Worm (Caenorhabditis elegans): ENCODE data around the gene tag-243.

DNA sequence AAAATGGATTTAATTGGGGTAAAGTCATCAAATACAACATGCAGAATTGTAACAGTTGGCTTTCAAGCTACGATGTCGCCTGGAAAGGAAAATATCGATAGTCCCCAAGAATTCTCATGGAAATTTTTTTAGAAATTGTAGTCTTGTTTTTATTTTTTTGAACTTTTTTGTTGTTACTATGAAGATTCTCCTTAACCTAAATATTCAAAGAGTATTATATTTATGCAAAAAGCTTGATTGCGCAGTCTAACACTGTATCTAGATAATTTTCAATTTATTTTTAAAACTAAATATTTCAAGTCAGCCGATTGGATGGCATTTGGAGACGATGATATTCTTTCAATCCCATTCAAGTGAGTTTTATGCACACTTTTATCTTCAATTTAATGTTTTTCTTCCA lies 17.0 kb upstream of the tag-243 start, which contains the start of gene pgap-2:
- no peak for TF ChIP-seq B0310.2 (tag; optimal IDR thresholded peaks at IDR 0.05)
- TF ChIP-seq hnd-1 (tag; optimal IDR thresholded peaks at IDR 0.05): no peak
- TF ChIP-seq ama-1 (optimal IDR thresholded peaks at IDR 0.05): no peak
- TF ChIP-seq aly-1 (tag; optimal IDR thresholded peaks at IDR 0.05): no peak
